Fruit fly (Drosophila melanogaster): ENCODE measurements around the gene Rab1.

Gene Rab1

dm6 chr3R:21269923-21270322, 1.1 kb upstream of the Rab1 start, which contains the start of the genes AP-2sigma and Idi (continued):
- TF ChIP-seq Dp (GFP tag; optimal IDR thresholded peaks at IDR 0.05) (peak; percentile 66), CG7556 (GFP tag; optimal IDR thresholded peaks at IDR 0.05) (no peak), pzg (GFP tag; optimal IDR thresholded peaks at IDR 0.05) (peak; percentile 88), sug (tag; optimal IDR thresholded peaks at IDR 0.05) (peak; percentile 26), CG2712 (tag; optimal IDR thresholded peaks at IDR 0.05) (peak; percentile 25), CG9609 (GFP tag; optimal IDR thresholded peaks at IDR 0.05) (peak; percentile 5), caup (GFP tag; optimal IDR thresholded peaks at IDR 0.05; ENCODE audit: severe bottlenecking) (peak; percentile 29), CG15514 (GFP tag; optimal IDR thresholded peaks at IDR 0.05) (peak; percentile 96), Jarid2 (GFP tag; optimal IDR thresholded peaks at IDR 0.05) (no peak), CG14014 (GFP tag; IDR thresholded peaks at IDR 0.05) (0 out of 2 replicates have a peak, but pooled peaks have one; percentile 24), CkIIα-i1 (GFP tag; IDR thresholded peaks at IDR 0.05) (no peak), CG16813 (GFP tag; IDR thresholded peaks at IDR 0.05; ENCODE audit: partially characterized antibody) (peak; percentile 32; the same call in 1 of the 3 replicates), Opbp (GFP tag; IDR thresholded peaks at IDR 0.05; ENCODE audit: partially characterized antibody) (0 out of 3 replicates have a peak, but pooled peaks have one; percentile 45), E2f2 (GFP tag; IDR thresholded peaks at IDR 0.05) (peak; percentile 58), HLH54F (GFP tag; optimal IDR thresholded peaks at IDR 0.05) (peak; percentile 10), gcm (GFP tag; optimal IDR thresholded peaks at IDR 0.05) (peak; percentile 40), tio (GFP tag; optimal IDR thresholded peaks at IDR 0.05) (no peak), Mrtf (GFP tag; IDR thresholded peaks at IDR 0.05) (peak; percentile 23; the same call in 1 of the 3 replicates), CG31441 (GFP tag; IDR thresholded peaks at IDR 0.05) (0 out of 2 replicates have a peak, but pooled peaks have one; percentile 16), CG10565 (GFP tag; optimal IDR thresholded peaks at IDR 0.05) (no peak), CG17829 (tag; optimal IDR thresholded peaks at IDR 0.05) (peak; percentile 44), CG17385 (GFP tag; optimal IDR thresholded peaks at IDR 0.05) (peak; percentile 22), Dll (GFP tag; IDR thresholded peaks at IDR 0.05; ENCODE audit: partially characterized antibody) (peak; percentile 39; the same call in 1 of the 4 replicates), gsb-n (tag; optimal IDR thresholded peaks at IDR 0.05) (no peak), dysf (GFP tag; IDR thresholded peaks at IDR 0.05) (no peak), CG18476 (GFP tag; optimal IDR thresholded peaks at IDR 0.05) (no peak), lab (GFP tag; optimal IDR thresholded peaks at IDR 0.05) (peak; percentile 50), fd64A (GFP tag; optimal IDR thresholded peaks at IDR 0.05) (no peak), CG13287 (GFP tag; IDR thresholded peaks at IDR 0.05; ENCODE audit: partially characterized antibody) (peak; percentile 51; the same call in 1 of the 2 replicates), CG12391 (tag; optimal IDR thresholded peaks at IDR 0.05) (peak; percentile 17), CG1603 (tag; optimal IDR thresholded peaks at IDR 0.05) (peak; percentile 75), Meics (GFP tag; optimal IDR thresholded peaks at IDR 0.05) (peak; percentile 12), CG42726 (GFP tag; IDR thresholded peaks at IDR 0.05; ENCODE audit: partially characterized antibody) (no peak), bsh (GFP tag; optimal IDR thresholded peaks at IDR 0.05) (peak in 1 of 2 experiments; percentile 25), nerfin-1 (tag; optimal IDR thresholded peaks at IDR 0.05) (peak; percentile 42), Antp (GFP tag; optimal IDR thresholded peaks at IDR 0.05) (peak; percentile 26), CG4328 (GFP tag; optimal IDR thresholded peaks at IDR 0.05) (no peak), Sin3A (optimal IDR thresholded peaks at IDR 0.05) (peak; percentile 44), ro (GFP tag; IDR thresholded peaks at IDR 0.05) (no peak), CG32767 (GFP tag; IDR thresholded peaks at IDR 0.05) (peak; percentile 67; the same call in 1 of the 2 replicates), CG14667 (GFP tag; IDR thresholded peaks at IDR 0.05) (no peak), Doc3 (GFP tag; IDR thresholded peaks at IDR 0.05; ENCODE audit: partially characterized antibody) (no peak), CG1832 (GFP tag; optimal IDR thresholded peaks at IDR 0.05) (no peak), CG12104 (GFP tag; optimal IDR thresholded peaks at IDR 0.05) (no peak), Poxn (GFP tag; IDR thresholded peaks at IDR 0.05) (no peak), Myb (GFP tag; optimal IDR thresholded peaks at IDR 0.05) (peak; percentile 29), Lhr (GFP tag; optimal IDR thresholded peaks at IDR 0.05) (no peak), pfk (GFP tag; optimal IDR thresholded peaks at IDR 0.05) (peak; percentile 1), z (GFP tag; IDR thresholded peaks at IDR 0.05) (no peak)

All from whole organism, embryonic.